Fruit fly (Drosophila melanogaster) S2 (cell line): Measurements from ENCODE around the gene akirin.

ENCODE experiments used
- CG8478 ChIP-seq: fragments of >200 bp; optimal IDR thresholded peaks from 2 replicates; lab custom pipeline; 2018
- CTCF ChIP-seq, 2 experiments: fragments of >200 bp; optimal IDR thresholded peaks; 2 replicates each; lab custom pipeline; 2018

The akirin gene

dm6 chr3L:7390442-7390841 is 20.8 kb downstream of the akirin start, which contains the start of gene CG8563:
CG8563 (plus strand) TSS chr3L:7390742.
- no peak for TF ChIP-seq CTCF (optimal IDR thresholded peaks at IDR 0.05; lab: Kevin White, UChicago)

dm6 chr3L:7396055-7396454 is 26.4 kb downstream of the akirin start, which contains the start of gene CG32379:
CG32379 (plus strand) TSS chr3L:7396355.
- TF ChIP-seq CG8478 (lab: Kevin White, UChicago) (no peak), CTCF (optimal IDR thresholded peaks at IDR 0.05; lab: Kevin White, UChicago) (no peak)

dm6 chr3L:7397979-7398378 is 28.3 kb downstream of the akirin start, which contains the start of gene CG8562:
CG8562 (plus strand) TSS chr3L:7398285.
- TF ChIP-seq CG8478 (lab: Kevin White, UChicago) (no peak), CTCF (optimal IDR thresholded peaks at IDR 0.05; lab: Kevin White, UChicago) (no peak)

dm6 chr3L:7399770-7400169 is 30.1 kb downstream of the akirin start, which contains the start of gene CG18417:
CG18417 (plus strand) TSS chr3L:7400070.
- TF ChIP-seq CTCF (optimal IDR thresholded peaks at IDR 0.05; lab: Kevin White, UChicago): no peak
- no peak for TF ChIP-seq CG8478 (lab: Kevin White, UChicago)

dm6 chr3L:7401972-7402371 is 32.3 kb downstream of the akirin start:
- TF ChIP-seq CTCF (optimal IDR thresholded peaks at IDR 0.05; lab: Kevin White, UChicago) (no peak), CG8478 (lab: Kevin White, UChicago) (no peak)

dm6 chr3L:7404081-7404480 is 34.4 kb downstream of the akirin start, which contains the start of gene CG8560:
CG8560 (minus strand) TSS chr3L:7404181.
- TF ChIP-seq CG8478 (lab: Kevin White, UChicago) (no peak), CTCF (optimal IDR thresholded peaks at IDR 0.05; lab: Kevin White, UChicago) (no peak)

dm6 chr3L:7422578-7422977 is 52.9 kb downstream of the akirin start:
- no peak for TF ChIP-seq CTCF (optimal IDR thresholded peaks at IDR 0.05; lab: Kevin White, UChicago)
- TF ChIP-seq CG8478 (lab: Kevin White, UChicago): no peak
